Fruit fly (Drosophila melanogaster): ENCODE results near the gene IKKbeta.
A peak's percentile ranks its signal among the peaks of the same experiment; 100 is the strongest.

Gene IKKbeta

dm6 chr3R:16071689-16072580, 22.7 kb upstream of the IKKbeta start (continued):
- TF ChIP-seq CG11294 (GFP tag; IDR thresholded peaks at IDR 0.05) (peak; percentile 66), CG31627 (GFP tag; optimal IDR thresholded peaks at IDR 0.05) (peak; percentile 61), CG8632 (GFP tag; optimal IDR thresholded peaks at IDR 0.05) (peak; percentile 92), Eip75B (GFP tag; optimal IDR thresholded peaks at IDR 0.05) (peak; percentile 88), CG1621 (tag; optimal IDR thresholded peaks at IDR 0.05) (no peak), net (GFP tag; optimal IDR thresholded peaks at IDR 0.05) (peak; percentile 88), Met (GFP tag; optimal IDR thresholded peaks at IDR 0.05) (no peak), CG32006 (GFP tag; optimal IDR thresholded peaks at IDR 0.05) (no peak), dac (GFP tag; optimal IDR thresholded peaks at IDR 0.05) (no peak), Sox102F (GFP tag; optimal IDR thresholded peaks at IDR 0.05) (peak; percentile 75), pdm3 (GFP tag; optimal IDR thresholded peaks at IDR 0.05) (peak; percentile 84), Ets96B (tag; optimal IDR thresholded peaks at IDR 0.05) (peak; percentile 92), acj6 (GFP tag; optimal IDR thresholded peaks at IDR 0.05) (peak; percentile 90), CG6792 (GFP tag; optimal IDR thresholded peaks at IDR 0.05) (peak; percentile 85), Hr39 (GFP tag; optimal IDR thresholded peaks at IDR 0.05) (peak; percentile 33), CG6808 (GFP tag; optimal IDR thresholded peaks at IDR 0.05) (peak; percentile 72), fd85E (GFP tag; optimal IDR thresholded peaks at IDR 0.05) (no peak), spab (GFP tag; optimal IDR thresholded peaks at IDR 0.05) (peak; percentile 71)

dm6 chr3R:16069266-16069665, 20.0 kb upstream of the IKKbeta start:
- TF ChIP-seq fkh (GFP tag; optimal IDR thresholded peaks at IDR 0.05) = peak; percentile 98
- no peak for TF ChIP-seq CG6792 (GFP tag; optimal IDR thresholded peaks at IDR 0.05)

- TF ChIP-seq Lpt (GFP tag; optimal IDR thresholded peaks at IDR 0.05) (no peak), Eip93F (GFP tag; optimal IDR thresholded peaks at IDR 0.05) (no peak), vri (GFP tag; optimal IDR thresholded peaks at IDR 0.05) (no peak), CG31627 (GFP tag; optimal IDR thresholded peaks at IDR 0.05) (no peak), fd59A (GFP tag; optimal IDR thresholded peaks at IDR 0.05) (no peak), CG10669 (GFP tag; optimal IDR thresholded peaks at IDR 0.05) (no peak), topi (GFP tag; optimal IDR thresholded peaks at IDR 0.05) (no peak), Hr38 (GFP tag; optimal IDR thresholded peaks at IDR 0.05) (no peak), Blimp-1 (GFP tag; optimal IDR thresholded peaks at IDR 0.05) (no peak), lz (GFP tag; optimal IDR thresholded peaks at IDR 0.05) (no peak), Eip78C (GFP tag) (no peak), CG11902 (GFP tag; optimal IDR thresholded peaks at IDR 0.05) (no peak), CG11762 (GFP tag; optimal IDR thresholded peaks at IDR 0.05; ENCODE audit: insufficient read depth) (no peak), CG8319 (GFP tag; optimal IDR thresholded peaks at IDR 0.05) (no peak), dac (GFP tag; optimal IDR thresholded peaks at IDR 0.05) (no peak), eg (GFP tag; IDR thresholded peaks at IDR 0.05) (no peak), salr (GFP tag; optimal IDR thresholded peaks at IDR 0.05) (no peak)
These were observed 18.3 kb upstream of the IKKbeta start, which contains the start of gene CG10185 for dm6 chr3R:16067494-16067893. CG10185 (minus strand) TSS chr3R:16067594.

DNA sequence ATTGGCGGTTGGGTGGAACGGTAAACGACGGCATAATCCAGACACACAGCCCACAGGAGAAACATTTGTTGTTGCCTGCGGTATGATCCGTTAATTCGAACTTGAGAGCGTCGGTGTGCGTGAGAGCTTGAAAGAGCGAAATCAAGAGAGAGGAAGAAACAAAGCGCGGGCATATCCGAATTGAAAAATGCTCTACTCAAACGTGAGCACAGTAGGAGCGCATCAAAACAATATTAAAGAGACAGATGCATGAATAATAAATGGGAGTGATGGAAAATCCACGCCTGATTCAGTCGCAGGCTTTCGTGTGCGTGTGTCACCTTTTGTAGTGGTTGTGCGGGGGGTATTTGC, 2.1 kb upstream of the IKKbeta start:
- peak; percentile 71 for TF ChIP-seq CG15336 (GFP tag; IDR thresholded peaks at IDR 0.05)
- TF ChIP-seq Sox102F (GFP tag; optimal IDR thresholded peaks at IDR 0.05) = no peak
- TF ChIP-seq ss (GFP tag; optimal IDR thresholded peaks at IDR 0.05) = no peak
- TF ChIP-seq CG34406 (GFP tag; optimal IDR thresholded peaks at IDR 0.05) = no peak
- TF ChIP-seq CG16779 (tag; optimal IDR thresholded peaks at IDR 0.05) = peak; percentile 4
- TF ChIP-seq CG10631 (GFP tag; optimal IDR thresholded peaks at IDR 0.05) = no peak
- peak; percentile 72; the same call in 2 of the 3 replicates for TF ChIP-seq eg (GFP tag; IDR thresholded peaks at IDR 0.05)
- peak; percentile 52; the same call in 2 of the 3 replicates for TF ChIP-seq CG6163 (GFP tag; IDR thresholded peaks at IDR 0.05)
- TF ChIP-seq CG7368 (GFP tag; optimal IDR thresholded peaks at IDR 0.05) = peak; percentile 8
- no peak for TF ChIP-seq CG6854 (GFP tag; optimal IDR thresholded peaks at IDR 0.05)
- TF ChIP-seq achi (GFP tag; optimal IDR thresholded peaks at IDR 0.05) = no peak
- no peak for TF ChIP-seq Sox14 (GFP tag; optimal IDR thresholded peaks at IDR 0.05)
- TF ChIP-seq CG8319 (GFP tag; optimal IDR thresholded peaks at IDR 0.05) = no peak
- no peak for TF ChIP-seq vri (GFP tag; optimal IDR thresholded peaks at IDR 0.05)
- peak; percentile 19 for TF ChIP-seq CG31627 (GFP tag; optimal IDR thresholded peaks at IDR 0.05)
